Worm (Caenorhabditis elegans): ENCODE data around the gene ZK632.9.

- no peak for TF ChIP-seq xnd-1 (tag; optimal IDR thresholded peaks at IDR 0.05)
- TF ChIP-seq ceh-27 (GFP tag; optimal IDR thresholded peaks at IDR 0.05), result no peak
- TF ChIP-seq nhr-80 (tag; optimal IDR thresholded peaks at IDR 0.05), result no peak
- TF ChIP-seq pbrm-1 (GFP tag; IDR thresholded peaks at IDR 0.05), result no peak
- TF ChIP-seq sea-2 (GFP tag; IDR thresholded peaks at IDR 0.05), result no peak
- TF ChIP-seq unc-62 (GFP tag; optimal IDR thresholded peaks at IDR 0.05), result no peak
- TF ChIP-seq lin-26 (GFP tag; IDR thresholded peaks at IDR 0.05), result no peak
These were observed 26.6 kb downstream of the ZK632.9 start, which contains the start of gene ZK632.2 for ce11 chrIII:9798478-9799157.

Measured in whole organism, young adult.